Fruit fly (Drosophila melanogaster) whole organism, embryonic: Measurements from ENCODE around the gene CG32243.

ENCODE experiments used
- Adf1 ChIP-seq: fragments of 200-800 bp; sonication (Bioruptor generic); IDR thresholded peaks from 2 replicates; pipeline ENCODE4 v1.3.6; 2022; ENCODE audit warnings: missing biosample characterization, missing genetic modification characterization
- Awh ChIP-seq: fragments of 200-800 bp; sonication (Bioruptor generic); IDR thresholded peaks from 2 replicates; pipeline ENCODE4, ENCODE4 v1.3.6; 2022; ENCODE audit warnings: missing biosample characterization, missing genetic modification characterization
- CG10147 ChIP-seq: fragments of 200-800 bp; sonication (Bioruptor generic); optimal IDR thresholded peaks from 2 replicates; lab custom pipeline; 2019; ENCODE audit warnings: missing biosample characterization, mild to moderate bottlenecking, missing genetic modification characterization, moderate library complexity
- CG10209 ChIP-seq: fragments of 200-800 bp; sonication (Bioruptor generic); optimal IDR thresholded peaks from 3 replicates; lab custom pipeline; 2017; ENCODE audit warnings: missing biosample characterization, mild to moderate bottlenecking, missing genetic modification characterization, missing genetic modification reagents
- CG11093 ChIP-seq: fragments of 200-800 bp; sonication (Bioruptor generic); IDR thresholded peaks from 3 replicates; pipeline ENCODE4 v1.3.6; 2022; ENCODE audit warnings: missing biosample characterization, missing genetic modification characterization
- CG11247 ChIP-seq: fragments of 200-800 bp; sonication (Bioruptor generic); IDR thresholded peaks from 2 replicates; pipeline ENCODE4 v1.3.6; 2022; ENCODE audit warnings: missing biosample characterization, missing genetic modification characterization
- CG11695 ChIP-seq: fragments of 200-800 bp; sonication (Bioruptor generic); IDR thresholded peaks from 3 replicates; pipeline ENCODE4 v1.3.6; 2022; ENCODE audit warnings: missing biosample characterization, missing genetic modification characterization
- CG12071 ChIP-seq: fragments of 200-800 bp; sonication (Bioruptor generic); optimal IDR thresholded peaks from 3 replicates; lab custom pipeline; 2018; ENCODE audit warnings: missing biosample characterization, mild to moderate bottlenecking, missing genetic modification characterization
- CG13287 ChIP-seq: fragments of 200-800 bp; sonication (Bioruptor generic); IDR thresholded peaks from 2 replicates; pipeline ENCODE4 v1.3.6; 2022; ENCODE audit warnings: missing biosample characterization, missing genetic modification characterization; ENCODE audit not compliant: partially characterized antibody
- CG13424 ChIP-seq: fragments of 200-800 bp; sonication (Bioruptor generic); optimal IDR thresholded peaks from 2 replicates; lab custom pipeline; 2019; ENCODE audit warnings: missing biosample characterization, mild to moderate bottlenecking, missing genetic modification characterization, moderate library complexity
- CG14965 ChIP-seq: fragments of 200-800 bp; sonication (Bioruptor generic); optimal IDR thresholded peaks from 2 replicates; lab custom pipeline; 2016; ENCODE audit warnings: missing biosample characterization, missing genetic modification characterization, borderline replicate concordance
- CG15514 ChIP-seq: fragments of 200-800 bp; sonication (Bioruptor generic); optimal IDR thresholded peaks from 3 replicates; lab custom pipeline; 2017; ENCODE audit warnings: missing biosample characterization, missing genetic modification characterization, mild to moderate bottlenecking, moderate library complexity, missing genetic modification reagents
- CG1603 ChIP-seq: fragments of 200-800 bp; sonication (Bioruptor generic); optimal IDR thresholded peaks from 2 replicates; lab custom pipeline; 2019; ENCODE audit warnings: missing biosample characterization, mild to moderate bottlenecking, missing genetic modification characterization, moderate library complexity
- CG17385 ChIP-seq: fragments of 200-800 bp; sonication (Bioruptor generic); optimal IDR thresholded peaks from 3 replicates; lab custom pipeline; 2018; ENCODE audit warnings: missing biosample characterization, mild to moderate bottlenecking, missing genetic modification characterization
- CG3726 ChIP-seq: fragments of 200-800 bp; sonication (Bioruptor generic); IDR thresholded peaks from 3 replicates; pipeline ENCODE4, ENCODE4 v1.3.6; 2022; ENCODE audit warnings: missing biosample characterization, missing genetic modification characterization
- CG3838 ChIP-seq: fragments of 200-800 bp; sonication (Bioruptor generic); optimal IDR thresholded peaks from 3 replicates; lab custom pipeline; 2016; ENCODE audit warnings: missing biosample characterization, missing genetic modification characterization
- CG4404 ChIP-seq: fragments of 200-800 bp; sonication (Bioruptor generic); IDR thresholded peaks from 2 replicates; pipeline ENCODE4 v1.3.6; 2022; ENCODE audit warnings: missing biosample characterization, missing genetic modification characterization
- CG6854 ChIP-seq: fragments of 200-800 bp; sonication (Bioruptor generic); optimal IDR thresholded peaks from 3 replicates; lab custom pipeline; 2017; ENCODE audit warnings: missing biosample characterization, mild to moderate bottlenecking, missing genetic modification characterization
- CG7839 ChIP-seq: fragments of 200-800 bp; sonication (Bioruptor generic); optimal IDR thresholded peaks from 3 replicates; lab custom pipeline; 2018; ENCODE audit warnings: missing biosample characterization, mild to moderate bottlenecking, missing genetic modification characterization, moderate library complexity
- CG8388 ChIP-seq: fragments of 200-800 bp; sonication (Bioruptor generic); optimal IDR thresholded peaks from 2 replicates; lab custom pipeline; 2019; ENCODE audit warnings: missing biosample characterization, mild to moderate bottlenecking, missing genetic modification characterization, moderate library complexity
- CG8924 ChIP-seq: fragments of 200-800 bp; optimal IDR thresholded peaks from 3 replicates; lab custom pipeline; 2019; ENCODE audit warnings: missing biosample characterization, mild to moderate bottlenecking, missing genetic modification characterization, moderate library complexity
- CG9437 ChIP-seq: fragments of 200-800 bp; sonication (Bioruptor generic); optimal IDR thresholded peaks from 2 replicates; lab custom pipeline; 2018; ENCODE audit warnings: missing biosample characterization, mild to moderate bottlenecking, missing genetic modification characterization
- CoRest ChIP-seq: fragments of 200-800 bp; sonication (Bioruptor generic); optimal IDR thresholded peaks from 3 replicates; lab custom pipeline; 2018; ENCODE audit warnings: missing biosample characterization, mild to moderate bottlenecking, missing genetic modification characterization, moderate library complexity
- Dip2 ChIP-seq: fragments of 200-800 bp; sonication (Bioruptor generic); IDR thresholded peaks from 2 replicates; pipeline ENCODE4 v1.3.6; 2022; ENCODE audit warnings: missing biosample characterization, missing genetic modification characterization
- Dip3 ChIP-seq: fragments of 200-800 bp; sonication (Bioruptor generic); optimal IDR thresholded peaks from 3 replicates; lab custom pipeline; 2016; ENCODE audit warnings: missing biosample characterization, missing genetic modification characterization
- Dp ChIP-seq: fragments of 200-800 bp; sonication (Bioruptor generic); optimal IDR thresholded peaks from 2 replicates; lab custom pipeline; 2018; ENCODE audit warnings: missing biosample characterization, mild to moderate bottlenecking, missing genetic modification characterization, moderate library complexity
- Drgx ChIP-seq: fragments of 200-800 bp; sonication (Bioruptor generic); IDR thresholded peaks from 2 replicates; pipeline ENCODE4 v1.3.6; 2022; ENCODE audit warnings: missing biosample characterization, missing genetic modification characterization
- E2f2 ChIP-seq: fragments of 200-800 bp; sonication (Bioruptor generic); IDR thresholded peaks from 2 replicates; pipeline ENCODE4 v1.3.6; 2022; ENCODE audit warnings: missing biosample characterization, missing genetic modification characterization
- HHEX ChIP-seq: fragments of 200-800 bp; sonication (Bioruptor generic); optimal IDR thresholded peaks from 3 replicates; lab custom pipeline; 2017; ENCODE audit warnings: missing biosample characterization, mild to moderate bottlenecking, missing genetic modification characterization, missing genetic modification reagents
- Hr51 ChIP-seq, 2 experiments: fragments of 200-800 bp; sonication (Bioruptor generic); optimal IDR thresholded peaks; 2 replicates in 1 of 2; 3 replicates in 1 of 2; lab custom pipeline; 2016 to 2018; ENCODE audit warnings: missing biosample characterization in 2 of 2, missing genetic modification characterization in 2 of 2, mild to moderate bottlenecking in 1 of 2, moderate library complexity in 1 of 2
- Poxn ChIP-seq: fragments of 200-800 bp; sonication (Bioruptor generic); IDR thresholded peaks from 2 replicates; pipeline ENCODE4 v1.3.6; 2022; ENCODE audit warnings: missing biosample characterization, missing genetic modification characterization
- Ravus ChIP-seq: fragments of 200-800 bp; sonication (Bioruptor generic); IDR thresholded peaks from 2 replicates; pipeline ENCODE4 v1.3.6; 2022; ENCODE audit warnings: missing biosample characterization, missing genetic modification characterization
- bsh ChIP-seq, 2 experiments: fragments of 200-800 bp; sonication (Bioruptor generic); optimal IDR thresholded peaks; 2 replicates each; lab custom pipeline; 2017 to 2018; ENCODE audit warnings: mild to moderate bottlenecking in 2 of 2, missing biosample characterization in 2 of 2, missing genetic modification characterization in 2 of 2, moderate library complexity in 1 of 2
- chinmo ChIP-seq: fragments of 200-800 bp; sonication (Bioruptor generic); IDR thresholded peaks from 4 replicates; pipeline ENCODE4 v1.3.6; 2022; ENCODE audit warnings: missing biosample characterization, missing genetic modification characterization; ENCODE audit not compliant: partially characterized antibody
- ems ChIP-seq: fragments of 200-800 bp; sonication (Bioruptor generic); optimal IDR thresholded peaks from 3 replicates; lab custom pipeline; 2016; ENCODE audit warnings: missing biosample characterization, missing genetic modification characterization
- fd3F ChIP-seq: fragments of 200-800 bp; sonication (Bioruptor generic); optimal IDR thresholded peaks from 2 replicates; lab custom pipeline; 2018; ENCODE audit warnings: missing biosample characterization, mild to moderate bottlenecking, missing genetic modification characterization, moderate library complexity
- nerfin-2 ChIP-seq: fragments of 200-800 bp; sonication (Bioruptor generic); IDR thresholded peaks from 2 replicates; pipeline ENCODE4 v1.3.6; 2022; ENCODE audit warnings: missing biosample characterization, missing genetic modification characterization; ENCODE audit not compliant: partially characterized antibody
- nmo ChIP-seq: fragments of 200-800 bp; sonication (Bioruptor generic); optimal IDR thresholded peaks from 2 replicates; lab custom pipeline; 2018; ENCODE audit warnings: missing biosample characterization, mild to moderate bottlenecking, missing genetic modification characterization, moderate library complexity
- oc ChIP-seq: fragments of 200-800 bp; sonication (Bioruptor generic); optimal IDR thresholded peaks from 2 replicates; lab custom pipeline; 2018; ENCODE audit warnings: missing biosample characterization, mild to moderate bottlenecking, missing genetic modification characterization, moderate library complexity
- pb ChIP-seq: fragments of 200-800 bp; sonication (Bioruptor generic); optimal IDR thresholded peaks from 3 replicates; lab custom pipeline; 2016; ENCODE audit warnings: missing biosample characterization, missing genetic modification characterization
- pnt ChIP-seq: fragments of 200-800 bp; sonication (Bioruptor generic); optimal IDR thresholded peaks from 3 replicates; lab custom pipeline; 2016; ENCODE audit warnings: missing biosample characterization, missing genetic modification characterization
- prd ChIP-seq, 3 experiments: fragments of >200 bp in 2 of 3; fragments of 200-800 bp in 1 of 3; sonication (Bioruptor generic) in 1 of 3; optimal IDR thresholded peaks in 2 of 3; IDR thresholded peaks in 1 of 3; 2 replicates in 2 of 3; 3 replicates in 1 of 3; pipeline versions ENCODE4 v1.3.6 to Lab custom; 2017 to 2022; ENCODE audit warnings: missing biosample characterization in 1 of 3, missing genetic modification characterization in 1 of 3
- pzg ChIP-seq: fragments of 200-800 bp; sonication (Bioruptor generic); optimal IDR thresholded peaks from 3 replicates; lab custom pipeline; 2018; ENCODE audit warnings: missing biosample characterization, mild to moderate bottlenecking, missing genetic modification characterization, moderate library complexity
- sens ChIP-seq: fragments of 200-800 bp; sonication (Bioruptor generic); peaks from one replicate; lab custom pipeline; 2016; ENCODE audit warnings: missing biosample characterization, missing genetic modification characterization
- stwl ChIP-seq: fragments of 200-800 bp; sonication (Bioruptor generic); optimal IDR thresholded peaks from 3 replicates; lab custom pipeline; 2018; ENCODE audit warnings: missing biosample characterization, mild to moderate bottlenecking, missing genetic modification characterization, moderate library complexity
- tio ChIP-seq: fragments of 200-800 bp; sonication (Bioruptor generic); optimal IDR thresholded peaks from 2 replicates; lab custom pipeline; 2017; ENCODE audit warnings: missing biosample characterization, missing genetic modification characterization, inconsistent platforms
- vvl ChIP-seq: fragments of 200-800 bp; sonication (Bioruptor generic); IDR thresholded peaks from 2 replicates; pipeline ENCODE4 v1.3.6; 2022; ENCODE audit warnings: missing biosample characterization, missing genetic modification characterization

Gene CG32243

DNA sequence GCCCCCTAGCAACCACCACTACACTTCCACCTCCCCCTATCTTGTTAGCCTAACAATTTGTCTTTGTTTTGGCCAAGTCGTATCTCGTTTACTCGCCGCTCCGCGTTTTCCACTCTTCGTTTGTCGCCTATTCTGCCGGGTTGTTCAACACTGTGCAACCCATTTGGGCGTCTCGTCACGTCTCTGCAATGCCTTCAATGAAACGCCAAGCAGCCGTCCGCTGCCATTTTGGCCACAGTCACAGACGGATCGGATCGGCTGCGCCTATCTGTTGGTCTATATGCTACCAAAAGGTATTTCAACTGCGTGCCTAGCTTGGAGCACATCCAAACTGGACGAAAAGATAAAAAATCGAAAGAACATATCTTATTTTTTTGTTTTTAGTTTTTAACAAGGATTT is 24.7 kb downstream of the CG32243 start (continued):
- TF ChIP-seq Awh (GFP tag; lab: Robert Waterston, UW), result 0 out of 2 replicates have a peak, but pooled peaks have one; percentile 12
- 0 out of 2 replicates have a peak, but pooled peaks have one; percentile 39 for TF ChIP-seq vvl (GFP tag; lab: Robert Waterston, UW)
- no peak for TF ChIP-seq CG9437 (GFP tag; lab: Kevin White, UChicago)
- TF ChIP-seq chinmo, result peak; percentile 85; the same call in 3 of the 4 replicates
- no peak for TF ChIP-seq Poxn (GFP tag; lab: Robert Waterston, UW)
- TF ChIP-seq Drgx (GFP tag; lab: Robert Waterston, UW), result 0 out of 2 replicates have a peak, but pooled peaks have one; percentile 14
- TF ChIP-seq CG4404 (GFP tag; lab: Robert Waterston, UW), result 0 out of 2 replicates have a peak, but pooled peaks have one; percentile 7

DNA sequence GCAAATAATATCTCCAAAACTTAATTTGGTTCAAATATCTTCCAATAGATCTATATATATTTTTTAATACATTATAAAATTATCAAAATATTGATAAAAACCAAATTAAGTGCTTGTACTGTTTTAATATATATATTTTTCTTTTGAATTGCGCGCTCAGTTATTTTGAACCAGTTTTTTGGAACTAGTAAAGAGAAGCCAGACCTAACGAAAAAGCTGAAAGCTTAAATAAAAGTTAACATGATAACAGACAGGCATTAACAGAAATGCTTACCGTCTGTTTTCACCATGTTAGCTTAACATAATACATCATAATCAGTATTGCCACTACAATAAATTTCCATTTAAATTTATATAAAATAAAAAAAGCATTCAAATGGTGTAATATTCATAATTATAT is 30.7 kb downstream of the CG32243 start:
- TF ChIP-seq CG10147 (GFP tag; lab: Kevin White, UChicago), result no peak
- TF ChIP-seq pb, result no peak
- no peak for TF ChIP-seq CG1603 (tag; lab: Kevin White, UChicago)
- TF ChIP-seq pzg, result peak; percentile 13
- peak; percentile 92 for TF ChIP-seq E2f2 (GFP tag; lab: Robert Waterston, UW)
- TF ChIP-seq CG13287 (GFP tag; lab: Robert Waterston, UW), result peak; percentile 67
- TF ChIP-seq CG3726, result no peak
- no peak for TF ChIP-seq Ravus (GFP tag; lab: Robert Waterston, UW)
- peak; percentile 91 for TF ChIP-seq Dp (GFP tag; lab: Kevin White, UChicago)
- TF ChIP-seq CG11247, result no peak
- TF ChIP-seq tio (GFP tag; lab: Kevin White, UChicago), result no peak
- no peak for TF ChIP-seq nerfin-2 (GFP tag; lab: Robert Waterston, UW)
- TF ChIP-seq CG11093 (GFP tag; lab: Robert Waterston, UW), result no peak
- no peak for TF ChIP-seq CG14965 (GFP tag; lab: Kevin White, UChicago)
- TF ChIP-seq pnt, result no peak
- peak; percentile 31 for TF ChIP-seq stwl (tag; lab: Kevin White, UChicago)
- peak; percentile 99 for TF ChIP-seq CG15514 (GFP tag; lab: Kevin White, UChicago)
- TF ChIP-seq CG12071, result no peak
- no peak for TF ChIP-seq Adf1 (GFP tag; lab: Robert Waterston, UW)

DNA sequence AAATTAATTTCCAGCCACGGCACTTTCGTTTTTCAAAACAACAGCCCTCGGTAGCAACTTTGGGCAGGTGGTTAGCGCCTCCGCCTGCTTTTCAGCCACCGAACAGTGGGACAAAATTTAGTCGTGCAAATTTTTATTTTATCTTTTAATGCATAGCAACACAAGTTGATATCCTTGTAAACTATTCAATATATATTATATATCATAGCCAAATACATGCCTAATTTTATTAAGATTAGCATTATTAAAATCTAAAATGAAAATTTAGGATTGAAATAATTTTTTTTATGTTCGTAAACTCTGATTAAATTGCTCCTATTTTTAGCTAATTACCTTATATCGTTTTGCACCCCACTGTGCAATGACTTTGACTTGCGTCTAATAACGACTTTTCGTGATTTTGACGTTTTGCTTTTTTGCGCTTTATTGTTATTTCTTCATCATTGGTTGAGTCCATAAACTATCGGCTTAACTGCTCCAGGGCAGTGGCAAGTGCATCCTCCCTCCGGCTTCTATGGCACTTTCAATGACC is 32.1 kb downstream of the CG32243 start:
- TF ChIP-seq Dip2 (GFP tag; lab: Robert Waterston, UW), result no peak
- TF ChIP-seq CG3838, result no peak
- peak; percentile 56 for TF ChIP-seq sens (GFP tag; lab: Kevin White, UChicago)
- peak; percentile 31 for TF ChIP-seq oc (tag; lab: Kevin White, UChicago)
- TF ChIP-seq Poxn (GFP tag; lab: Robert Waterston, UW), result no peak
- peak; percentile 40 for TF ChIP-seq CoRest (tag; lab: Kevin White, UChicago)
- TF ChIP-seq CG13424 (tag; lab: Kevin White, UChicago), result peak; percentile 27
- peak; percentile 22 for TF ChIP-seq CG7839 (tag; lab: Kevin White, UChicago)
- peak; percentile 18 for TF ChIP-seq CG17385 (GFP tag; lab: Kevin White, UChicago)
- peak; percentile 16 for TF ChIP-seq CG8388
- TF ChIP-seq CG11695 (GFP tag; lab: Robert Waterston, UW), result 0 out of 3 replicates have a peak, but pooled peaks have one; percentile 11
- TF ChIP-seq HHEX (GFP tag; lab: Kevin White, UChicago), result no peak
- TF ChIP-seq nmo (GFP tag; lab: Kevin White, UChicago), result peak; percentile 39
- peak in 1 of 2 experiments; percentile 2 for TF ChIP-seq bsh (GFP tag; optimal IDR thresholded peaks at IDR 0.05; lab: Kevin White, UChicago)
- TF ChIP-seq fd3F, result peak; percentile 6
- TF ChIP-seq CG6854, result no peak
- peak; percentile 5 for TF ChIP-seq CG10209
- TF ChIP-seq Hr51 (GFP tag; optimal IDR thresholded peaks at IDR 0.05; lab: Kevin White, UChicago), result peak in 1 of 2 experiments; percentile 67
- no peak for TF ChIP-seq prd (optimal IDR thresholded peaks at IDR 0.05; lab: Kevin White, UChicago)
- no peak for TF ChIP-seq prd (GFP tag; IDR thresholded peaks at IDR 0.05; lab: Robert Waterston, UW)
- no peak for TF ChIP-seq ems
- peak; percentile 12 for TF ChIP-seq CG8924
- TF ChIP-seq Dip3 (GFP tag; lab: Kevin White, UChicago), result no peak
